Worm (Caenorhabditis elegans) whole organism, L1 larva: ENCODE measurements around the gene F21D9.1.

Experiments used
- C16A3.4 ChIP-seq: fragments of 150-350 bp; optimal IDR thresholded peaks from 2 replicates; lab custom pipeline; 2014; ENCODE audit warnings: missing biosample characterization, missing genetic modification characterization
- Y116A8C.19 ChIP-seq: sonication (generic microtip); optimal IDR thresholded peaks from 2 replicates; lab custom pipeline; 2016; ENCODE audit warnings: missing compliant biosample characterization, missing genetic modification characterization, borderline replicate concordance
- alr-1 ChIP-seq: fragments of 200-800 bp; sonication (Bioruptor generic); optimal IDR thresholded peaks from 2 replicates; lab custom pipeline; 2018; ENCODE audit warnings: borderline replicate concordance, mild to moderate bottlenecking, missing genetic modification characterization, missing compliant biosample characterization
- aly-2 ChIP-seq: fragments of 150-350 bp; optimal IDR thresholded peaks from 2 replicates; lab custom pipeline; 2014; ENCODE audit warnings: missing biosample characterization, missing genetic modification characterization
- ama-1 ChIP-seq: fragments of 150-350 bp; optimal IDR thresholded peaks from 2 replicates; lab custom pipeline; 2014
- blmp-1 ChIP-seq: fragments of 150-350 bp; optimal IDR thresholded peaks from 2 replicates; lab custom pipeline; 2014; ENCODE audit warnings: missing biosample characterization, missing genetic modification characterization
- ceh-63 ChIP-seq: fragments of 200-800 bp; sonication (Bioruptor generic); optimal IDR thresholded peaks from 2 replicates; lab custom pipeline; 2018; ENCODE audit warnings: mild to moderate bottlenecking, missing genetic modification characterization, missing compliant biosample characterization
- efl-3 ChIP-seq: fragments of 200-800 bp; sonication (Bioruptor generic); optimal IDR thresholded peaks from 2 replicates; lab custom pipeline; 2018; ENCODE audit warnings: mild to moderate bottlenecking, missing genetic modification characterization, missing compliant biosample characterization
- egl-13 ChIP-seq: sonication (generic microtip); optimal IDR thresholded peaks from 2 replicates; lab custom pipeline; 2016; ENCODE audit warnings: missing genotype, missing genetic modification reagents, missing genetic modification characterization, missing compliant biosample characterization
- egl-27 ChIP-seq, 2 experiments: fragments of 150-350 bp in 1 of 2; sonication (generic microtip); optimal IDR thresholded peaks; 3 replicates each; lab custom pipeline; 2017 to 2018; ENCODE audit warnings: missing biosample characterization in 2 of 2, missing genetic modification characterization in 2 of 2, missing genetic modification reagents in 2 of 2
- ets-5 ChIP-seq: fragments of 200-800 bp; sonication (Bioruptor generic); IDR thresholded peaks from 2 replicates; pipeline ENCODE4 v1.3.6; 2022; ENCODE audit warnings: missing genetic modification characterization, missing compliant biosample characterization
- fkh-4 ChIP-seq: sonication (generic microtip); optimal IDR thresholded peaks from 2 replicates; lab custom pipeline; 2016; ENCODE audit warnings: missing compliant biosample characterization, missing genetic modification characterization, borderline replicate concordance
- fos-1 ChIP-seq: fragments of 150-350 bp; optimal IDR thresholded peaks from 2 replicates; lab custom pipeline; 2014; ENCODE audit warnings: missing biosample characterization, missing genetic modification characterization
- irx-1 ChIP-seq: sonication (generic microtip); optimal IDR thresholded peaks from 2 replicates; lab custom pipeline; 2016; ENCODE audit warnings: missing genetic modification characterization, missing compliant biosample characterization
- lin-13 ChIP-seq: fragments of 150-350 bp; optimal IDR thresholded peaks from 2 replicates; lab custom pipeline; 2014; ENCODE audit warnings: missing biosample characterization, missing genetic modification reagents, missing genetic modification characterization
- lin-14 ChIP-seq: fragments of 200-800 bp; sonication (Bioruptor generic); optimal IDR thresholded peaks from 2 replicates; lab custom pipeline; 2018; ENCODE audit warnings: mild to moderate bottlenecking, missing genetic modification characterization, moderate library complexity, missing compliant biosample characterization
- lin-15B ChIP-seq: fragments of 150-350 bp; sonication (generic microtip); optimal IDR thresholded peaks from 3 replicates; lab custom pipeline; 2014; ENCODE audit warnings: missing biosample characterization, missing genetic modification characterization
- lin-39 ChIP-seq: fragments of 150-350 bp; optimal IDR thresholded peaks from 2 replicates; lab custom pipeline; 2014; ENCODE audit warnings: missing biosample characterization, missing genetic modification reagents, missing genetic modification characterization
- lir-3 ChIP-seq: sonication (generic microtip); optimal IDR thresholded peaks from 2 replicates; lab custom pipeline; 2016; ENCODE audit warnings: mild to moderate bottlenecking, missing genetic modification characterization, moderate library complexity, missing compliant biosample characterization; ENCODE audit not compliant: poor library complexity
- mab-9 ChIP-seq: fragments of 200-800 bp; sonication (Bioruptor generic); IDR thresholded peaks from 2 replicates; pipeline ENCODE4 v1.3.6; 2022; ENCODE audit warnings: missing genetic modification reagents, missing genetic modification characterization, missing compliant biosample characterization
- mdl-1 ChIP-seq, 2 experiments: fragments of 150-350 bp; optimal IDR thresholded peaks; 2 replicates each; lab custom pipeline; 2014 to 2017; ENCODE audit warnings: missing biosample characterization in 2 of 2, missing genetic modification characterization in 2 of 2, inconsistent platforms in 1 of 2
- mef-2 ChIP-seq: fragments of 150-350 bp; optimal IDR thresholded peaks from 2 replicates; lab custom pipeline; 2014; ENCODE audit warnings: missing biosample characterization, missing genetic modification characterization
- mep-1 ChIP-seq: fragments of 150-350 bp; optimal IDR thresholded peaks from 2 replicates; lab custom pipeline; 2014; ENCODE audit warnings: missing biosample characterization, missing genetic modification characterization
- nhr-12 ChIP-seq: sonication (generic microtip); optimal IDR thresholded peaks from 2 replicates; lab custom pipeline; 2017; ENCODE audit warnings: missing biosample characterization, missing genetic modification characterization
- nhr-28 ChIP-seq: fragments of 150-350 bp; optimal IDR thresholded peaks from 2 replicates; lab custom pipeline; 2014; ENCODE audit warnings: missing biosample characterization, missing genetic modification characterization
- nhr-47 ChIP-seq: sonication (generic microtip); optimal IDR thresholded peaks from 2 replicates; lab custom pipeline; 2016; ENCODE audit warnings: mild to moderate bottlenecking, missing genetic modification characterization, moderate library complexity, missing compliant biosample characterization
- nhr-77 ChIP-seq: fragments of 150-350 bp; optimal IDR thresholded peaks from 2 replicates; lab custom pipeline; 2014; ENCODE audit warnings: missing biosample characterization, missing genetic modification characterization
- nhr-85 ChIP-seq: sonication (generic microtip); peaks from one replicate; lab custom pipeline; 2016; ENCODE audit warnings: missing genetic modification characterization, inconsistent platforms, missing compliant biosample characterization
- nhr-90 ChIP-seq: sonication (generic microtip); optimal IDR thresholded peaks from 2 replicates; lab custom pipeline; 2016; ENCODE audit warnings: mild to moderate bottlenecking, missing genetic modification characterization, missing compliant biosample characterization; ENCODE audit not compliant: poor library complexity
- pag-3 ChIP-seq: sonication (generic microtip); optimal IDR thresholded peaks from 2 replicates; lab custom pipeline; 2017; ENCODE audit warnings: missing genetic modification characterization, mild to moderate bottlenecking, missing compliant biosample characterization, antibody characterized with exemption, borderline replicate concordance; ENCODE audit not compliant: insufficient read depth
- skn-1 ChIP-seq: fragments of 150-350 bp; optimal IDR thresholded peaks from 2 replicates; lab custom pipeline; 2014; ENCODE audit warnings: missing biosample characterization, missing genetic modification characterization
- unc-130 ChIP-seq: fragments of 150-350 bp; optimal IDR thresholded peaks from 2 replicates; lab custom pipeline; 2017; ENCODE audit warnings: missing biosample characterization, missing genetic modification characterization, inconsistent platforms
- unc-86 ChIP-seq: sonication (generic microtip); optimal IDR thresholded peaks from 2 replicates; lab custom pipeline; 2016; ENCODE audit warnings: missing genetic modification characterization, missing compliant biosample characterization
- vab-15 ChIP-seq: sonication (generic microtip); optimal IDR thresholded peaks from 2 replicates; lab custom pipeline; 2017; ENCODE audit warnings: missing genotype, mild to moderate bottlenecking, missing genetic modification characterization, missing compliant biosample characterization
- zag-1 ChIP-seq: fragments of 150-350 bp; optimal IDR thresholded peaks from 2 replicates; lab custom pipeline; 2014; ENCODE audit warnings: missing biosample characterization, missing genetic modification characterization
- ztf-4 ChIP-seq: fragments of 150-350 bp; optimal IDR thresholded peaks from 2 replicates; lab custom pipeline; 2014; ENCODE audit warnings: missing biosample characterization, missing genetic modification characterization

F21D9.1 gene

ce11 chrV:19259403-19259802, 4.8 kb upstream of the F21D9.1 start:
- TF ChIP-seq fkh-4 (tag; lab: Kevin White, UChicago) (no peak), ceh-63 (GFP tag; lab: Kevin White, UChicago) (no peak), egl-13 (tag; lab: Kevin White, UChicago) (no peak), lin-39 (tag; lab: Kevin White, UChicago) (no peak), fos-1 (tag; lab: Kevin White, UChicago) (no peak), nhr-85 (tag; lab: Kevin White, UChicago) (no peak), ztf-4 (tag; lab: Kevin White, UChicago) (no peak), lin-14 (GFP tag; lab: Kevin White, UChicago) (no peak), unc-130 (tag; lab: Kevin White, UChicago) (no peak), blmp-1 (tag; lab: Kevin White, UChicago) (no peak), nhr-47 (no peak), mab-9 (GFP tag; lab: Robert Waterston, UW) (no peak), nhr-90 (tag; lab: Kevin White, UChicago) (no peak), egl-27 (tag; optimal IDR thresholded peaks at IDR 0.05; lab: Kevin White, UChicago) (no peak)

ce11 chrV:19260686-19261085, 3.6 kb upstream of the F21D9.1 start:
- TF ChIP-seq lir-3 (tag; lab: Kevin White, UChicago) (no peak), fkh-4 (tag; lab: Kevin White, UChicago) (no peak), mep-1 (tag; lab: Kevin White, UChicago) (no peak), nhr-85 (tag; lab: Kevin White, UChicago) (no peak)

- TF ChIP-seq nhr-85 (tag; lab: Kevin White, UChicago): no peak
Measured at ce11 chrV:19262349-19262748, 1.9 kb upstream of the F21D9.1 start, which contains the start of gene F21D9.2. Gene F21D9.2 (minus strand): TSS chrV:19262449.

- TF ChIP-seq unc-86 (tag; lab: Kevin White, UChicago) (no peak), vab-15 (tag; lab: Kevin White, UChicago) (no peak), aly-2 (tag; lab: Kevin White, UChicago) (no peak), zag-1 (no peak), skn-1 (tag; lab: Kevin White, UChicago) (no peak), lin-13 (GFP tag; lab: Kevin White, UChicago) (no peak), pag-3 (no peak), nhr-12 (tag; lab: Kevin White, UChicago) (no peak), lir-3 (tag; lab: Kevin White, UChicago) (no peak), efl-3 (GFP tag; lab: Kevin White, UChicago) (no peak)
Measured at ce11 chrV:19276354-19276753, 12.1 kb downstream of the F21D9.1 start.

- no peak for TF ChIP-seq efl-3 (GFP tag; lab: Kevin White, UChicago)
- TF ChIP-seq ets-5 (GFP tag; lab: Robert Waterston, UW): no peak
- no peak for TF ChIP-seq zag-1
- no peak for TF ChIP-seq alr-1 (tag; lab: Kevin White, UChicago)
- TF ChIP-seq ama-1 (lab: Kevin White, UChicago): no peak
- no peak for TF ChIP-seq mdl-1 (tag; optimal IDR thresholded peaks at IDR 0.05; lab: Kevin White, UChicago)
- no peak for TF ChIP-seq mef-2 (tag; lab: Kevin White, UChicago)
- no peak for TF ChIP-seq C16A3.4 (tag; lab: Kevin White, UChicago)
- TF ChIP-seq nhr-28: no peak
- TF ChIP-seq unc-130 (tag; lab: Kevin White, UChicago): no peak
- TF ChIP-seq lin-39 (tag; lab: Kevin White, UChicago): no peak
- TF ChIP-seq unc-86 (tag; lab: Kevin White, UChicago): no peak
- no peak for TF ChIP-seq egl-27 (tag; optimal IDR thresholded peaks at IDR 0.05; lab: Kevin White, UChicago)
- TF ChIP-seq lin-15B (tag; lab: Kevin White, UChicago): no peak
- no peak for TF ChIP-seq irx-1
- no peak for TF ChIP-seq Y116A8C.19 (tag; lab: Kevin White, UChicago)
- no peak for TF ChIP-seq nhr-77
Measured at ce11 chrV:19278488-19278887, 14.2 kb downstream of the F21D9.1 start.
